Worm (Caenorhabditis elegans) whole organism, late embryonic: Measurements from ENCODE around the gene T06E8.8.

Source experiments
- sox-4 ChIP-seq: sonication (generic microtip); optimal IDR thresholded peaks from 2 replicates; lab custom pipeline; 2017; ENCODE audit warnings: mild to moderate bottlenecking, missing genetic modification characterization, inconsistent platforms, missing compliant biosample characterization
- tbx-2 ChIP-seq: sonication (generic microtip); optimal IDR thresholded peaks from 2 replicates; lab custom pipeline; 2016; ENCODE audit warnings: missing genetic modification characterization, missing compliant biosample characterization

DNA sequence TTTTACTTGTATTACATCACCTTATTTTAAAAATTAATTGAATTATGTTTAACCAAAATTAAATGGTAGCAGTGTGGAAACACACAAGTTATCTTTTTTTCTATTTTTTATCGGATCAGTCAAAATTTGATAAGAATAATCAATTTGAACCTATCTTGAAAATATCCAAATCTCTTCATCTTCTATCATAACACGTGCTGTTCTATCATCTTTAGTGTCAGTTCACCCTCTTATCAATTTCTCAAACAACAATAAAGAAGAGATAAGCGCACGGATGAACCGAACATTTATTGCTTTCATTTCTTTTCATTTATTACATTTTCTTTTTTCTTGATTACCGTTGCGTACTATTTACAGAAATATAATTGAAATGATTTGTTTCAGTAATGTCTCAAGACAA, 43.6 kb downstream of the T06E8.8 start, which contains the start of gene R04B5.5:
- no peak for TF ChIP-seq tbx-2 (tag; lab: Kevin White, UChicago)
- TF ChIP-seq sox-4 (tag; lab: Kevin White, UChicago) = no peak
